Worm (Caenorhabditis elegans): ENCODE data around the gene mec-10.

The mec-10 gene

DNA sequence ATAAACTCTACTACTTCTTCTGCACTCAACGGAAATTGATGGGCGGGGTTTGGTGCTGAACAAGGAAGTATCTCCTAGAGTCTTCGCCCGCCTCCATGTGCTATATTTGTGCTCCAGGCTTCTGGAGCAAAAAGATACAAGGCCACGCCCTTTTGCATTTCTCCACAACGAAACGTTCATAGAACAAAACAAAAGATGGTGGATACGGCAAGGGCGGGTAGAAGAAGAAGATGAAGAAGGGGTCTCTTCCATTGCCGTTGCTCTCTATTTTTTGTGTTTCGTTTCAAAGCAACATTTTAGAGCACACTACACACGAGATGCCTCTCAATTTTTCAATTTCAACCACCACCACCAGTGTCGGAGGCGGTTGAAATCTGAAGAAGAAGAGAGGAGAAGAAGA lies 6.2 kb upstream of the mec-10 start:
- TF ChIP-seq pqm-1 (tag; optimal IDR thresholded peaks at IDR 0.05) (no peak), efl-3 (GFP tag; optimal IDR thresholded peaks at IDR 0.05) (no peak), rnt-1 (tag; optimal IDR thresholded peaks at IDR 0.05) (peak; percentile 8), sox-4 (tag; optimal IDR thresholded peaks at IDR 0.05) (no peak), tbx-2 (tag; optimal IDR thresholded peaks at IDR 0.05) (peak; percentile 57), aly-2 (tag; optimal IDR thresholded peaks at IDR 0.05) (no peak), elt-3 (tag; optimal IDR thresholded peaks at IDR 0.05) (no peak), fkh-10 (GFP tag; optimal IDR thresholded peaks at IDR 0.05) (peak; percentile 88), nhr-11 (tag; optimal IDR thresholded peaks at IDR 0.05) (no peak), isw-1 (GFP tag; IDR thresholded peaks at IDR 0.05) (no peak), lsy-2 (tag; optimal IDR thresholded peaks at IDR 0.05) (no peak), dsc-1 (tag; optimal IDR thresholded peaks at IDR 0.05) (peak; percentile 5), fos-1 (tag; optimal IDR thresholded peaks at IDR 0.05) (no peak), ceh-8 (GFP tag; optimal IDR thresholded peaks at IDR 0.05) (no peak), nhr-76 (tag; optimal IDR thresholded peaks at IDR 0.05) (no peak), ztf-11 (tag; optimal IDR thresholded peaks at IDR 0.05) (no peak), lin-14 (GFP tag; optimal IDR thresholded peaks at IDR 0.05) (peak; percentile 83), unc-86 (tag; optimal IDR thresholded peaks at IDR 0.05) (peak; percentile 20), nhr-28 (tag; optimal IDR thresholded peaks at IDR 0.05) (no peak), snu-23 (GFP tag; optimal IDR thresholded peaks at IDR 0.05) (peak; percentile 3), swsn-7 (tag; optimal IDR thresholded peaks at IDR 0.05) (peak; percentile 26), mab-9 (GFP tag; IDR thresholded peaks at IDR 0.05) (no peak), nhr-237 (tag; optimal IDR thresholded peaks at IDR 0.05) (no peak), nhr-71 (tag; optimal IDR thresholded peaks at IDR 0.05) (peak; percentile 60), nhr-77 (tag; optimal IDR thresholded peaks at IDR 0.05) (no peak), blmp-1 (tag; optimal IDR thresholded peaks at IDR 0.05) (no peak), C04F5.9 (tag; optimal IDR thresholded peaks at IDR 0.05) (no peak), C16A3.4 (tag; optimal IDR thresholded peaks at IDR 0.05) (no peak), nhr-19 (GFP tag; conservative IDR thresholded peaks at IDR 0.05) (0 out of 2 replicates have a peak, but pooled peaks have one; percentile 6), nhr-47 (tag; optimal IDR thresholded peaks at IDR 0.05) (peak; percentile 17), lin-39 (tag; optimal IDR thresholded peaks at IDR 0.05) (no peak), nhr-85 (tag) (peak; percentile 52), lin-35 (GFP tag; optimal IDR thresholded peaks at IDR 0.05) (no peak), ceh-82 (tag; optimal IDR thresholded peaks at IDR 0.05) (peak in 1 of 3 experiments; percentile 4), lir-3 (tag; optimal IDR thresholded peaks at IDR 0.05; ENCODE audit: poor library complexity) (no peak), pag-3 (tag; optimal IDR thresholded peaks at IDR 0.05; ENCODE audit: borderline replicate concordance, insufficient read depth) (no peak), aha-1 (tag; optimal IDR thresholded peaks at IDR 0.05) (no peak), zip-4 (GFP tag; optimal IDR thresholded peaks at IDR 0.05) (no peak), ets-5 (GFP tag; IDR thresholded peaks at IDR 0.05) (no peak), nhr-20 (tag; optimal IDR thresholded peaks at IDR 0.05) (no peak), mep-1 (tag; optimal IDR thresholded peaks at IDR 0.05) (no peak)

ce11 chrX:8475759-8476228 lies 5.7 kb upstream of the mec-10 start, which contains the start of gene nhr-14:
nhr-14 (minus strand) TSS chrX:8476178.
- TF ChIP-seq blmp-1 (tag; optimal IDR thresholded peaks at IDR 0.05): peak; percentile 54
- TF ChIP-seq nhr-20 (tag; optimal IDR thresholded peaks at IDR 0.05): no peak

- TF ChIP-seq ama-1 (optimal IDR thresholded peaks at IDR 0.05): no peak
- peak in 1 of 2 experiments; percentile 2 for TF ChIP-seq efl-1 (optimal IDR thresholded peaks at IDR 0.05)
- TF ChIP-seq efl-1 (GFP tag; optimal IDR thresholded peaks at IDR 0.05 in 1 of 2): peak in 1 of 2 experiments; percentile 80
- peak; percentile 39 for TF ChIP-seq C16A3.4 (tag; optimal IDR thresholded peaks at IDR 0.05)
- TF ChIP-seq mef-2 (tag; optimal IDR thresholded peaks at IDR 0.05): no peak
- peak; percentile 1 for TF ChIP-seq hpl-2 (GFP tag; optimal IDR thresholded peaks at IDR 0.05)
- TF ChIP-seq nhr-77 (tag; optimal IDR thresholded peaks at IDR 0.05): no peak
- TF ChIP-seq tbx-2 (tag; optimal IDR thresholded peaks at IDR 0.05): peak; percentile 85
- peak in 1 of 3 experiments; percentile 41 for TF ChIP-seq dpl-1 (GFP tag; optimal IDR thresholded peaks at IDR 0.05)
- TF ChIP-seq pqm-1 (tag; optimal IDR thresholded peaks at IDR 0.05): no peak
- TF ChIP-seq grh-1 (GFP tag; IDR thresholded peaks at IDR 0.05): peak; percentile 81
- TF ChIP-seq zip-4 (GFP tag; optimal IDR thresholded peaks at IDR 0.05): no peak
- peak; percentile 82 for TF ChIP-seq nhr-19 (GFP tag; conservative IDR thresholded peaks at IDR 0.05)
- TF ChIP-seq aly-2 (tag; optimal IDR thresholded peaks at IDR 0.05): no peak
- TF ChIP-seq fkh-4 (tag; optimal IDR thresholded peaks at IDR 0.05; ENCODE audit: borderline replicate concordance): no peak
- TF ChIP-seq hlh-17 (GFP tag; optimal IDR thresholded peaks at IDR 0.05; ENCODE audit: borderline replicate concordance): no peak
- peak; percentile 100 for TF ChIP-seq nhr-85 (tag)
- no peak for TF ChIP-seq ces-1 (GFP tag; optimal IDR thresholded peaks at IDR 0.05)
Observed at ce11 chrX:8475142-8475541, 5.0 kb upstream of the mec-10 start.
